Fruit fly (Drosophila melanogaster): ENCODE measurements around the gene Cog8.

DNA sequence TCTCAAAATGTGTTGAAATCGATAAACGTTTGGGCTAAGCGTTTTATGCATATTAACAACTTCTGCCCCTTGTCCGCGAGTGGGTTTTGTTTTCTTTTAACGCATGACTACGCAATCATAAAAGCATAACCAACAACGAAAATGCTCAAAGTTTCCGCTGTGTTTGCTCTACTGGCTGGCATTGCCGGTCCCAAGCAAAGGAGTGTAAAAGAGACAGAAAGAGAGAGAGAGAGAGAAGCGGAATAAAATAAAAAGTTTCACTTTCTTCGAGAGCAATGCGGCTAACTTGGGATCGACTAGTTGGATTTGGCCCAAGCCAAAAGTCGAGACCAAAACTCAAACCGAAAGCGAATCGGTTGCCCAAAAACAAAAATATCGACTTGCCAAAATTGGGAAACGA is 4.0 kb upstream of the Cog8 start:
- no peak for TF ChIP-seq CG8478 (optimal IDR thresholded peaks at IDR 0.05)
- no peak for TF ChIP-seq CTCF (optimal IDR thresholded peaks at IDR 0.05)
